Worm (Caenorhabditis elegans): ENCODE data around the gene F19B10.3.

ce11 chrII:3694664-3695063, 30.1 kb downstream of the F19B10.3 start, which contains the start of gene srx-102:
- TF ChIP-seq F22D6.2 (tag; optimal IDR thresholded peaks at IDR 0.05) (no peak), hmg-1.2 (GFP tag; IDR thresholded peaks at IDR 0.05) (no peak), ceh-100 (GFP tag; IDR thresholded peaks at IDR 0.05) (no peak), nhr-27 (tag; optimal IDR thresholded peaks at IDR 0.05) (no peak), zfh-2 (GFP tag; conservative IDR thresholded peaks at IDR 0.05) (no peak), pha-4 (tag; optimal IDR thresholded peaks at IDR 0.05) (no peak), F49E8.2 (tag; optimal IDR thresholded peaks at IDR 0.05; ENCODE audit: insufficient read depth) (no peak), tlf-1 (GFP tag; optimal IDR thresholded peaks at IDR 0.05) (no peak), D2030.7 (GFP tag; IDR thresholded peaks at IDR 0.05) (no peak), F52B5.7 (tag; optimal IDR thresholded peaks at IDR 0.05) (no peak)
